Fruit fly (Drosophila melanogaster) whole organism, embryonic: ENCODE data around the gene Lcp65Ac.

Experiments
- Bgb ChIP-seq: fragments of 200-800 bp; sonication (Bioruptor generic); IDR thresholded peaks from 2 replicates; pipeline ENCODE4 v1.3.6; 2022; ENCODE audit warnings: missing biosample characterization, missing genetic modification characterization; ENCODE audit not compliant: partially characterized antibody
- Blimp-1 ChIP-seq: fragments of 200-800 bp; sonication (Bioruptor generic); optimal IDR thresholded peaks from 3 replicates; lab custom pipeline; 2018; ENCODE audit warnings: missing biosample characterization, missing genetic modification characterization, mild to moderate bottlenecking, moderate library complexity, missing genetic modification reagents
- CG11504 ChIP-seq: fragments of 200-800 bp; sonication (Bioruptor generic); optimal IDR thresholded peaks from 3 replicates; lab custom pipeline; 2019; ENCODE audit warnings: missing biosample characterization, mild to moderate bottlenecking, missing genetic modification characterization, moderate library complexity
- CG11695 ChIP-seq: fragments of 200-800 bp; sonication (Bioruptor generic); IDR thresholded peaks from 3 replicates; pipeline ENCODE4 v1.3.6; 2022; ENCODE audit warnings: missing biosample characterization, missing genetic modification characterization
- CG12659 ChIP-seq: fragments of 200-800 bp; sonication (Bioruptor generic); optimal IDR thresholded peaks from 3 replicates; lab custom pipeline; 2017; ENCODE audit warnings: mild to moderate bottlenecking, missing biosample characterization, missing genetic modification reagents, missing genetic modification characterization
- CG12769 ChIP-seq: fragments of 200-800 bp; sonication (Bioruptor generic); optimal IDR thresholded peaks from 2 replicates; lab custom pipeline; 2019; ENCODE audit warnings: missing biosample characterization, mild to moderate bottlenecking, missing genetic modification characterization, moderate library complexity
- CG13624 ChIP-seq: fragments of 200-800 bp; sonication (Bioruptor generic); optimal IDR thresholded peaks from 2 replicates; lab custom pipeline; 2016; ENCODE audit warnings: missing biosample characterization, missing genetic modification characterization
- CG13894 ChIP-seq: fragments of 200-800 bp; sonication (Bioruptor generic); optimal IDR thresholded peaks from 3 replicates; lab custom pipeline; 2018; ENCODE audit warnings: missing biosample characterization, mild to moderate bottlenecking, missing genetic modification characterization, moderate library complexity
- CG14441 ChIP-seq: fragments of 200-800 bp; sonication (Bioruptor generic); IDR thresholded peaks from 2 replicates; pipeline ENCODE4 v1.3.6; 2022; ENCODE audit warnings: missing biosample characterization, missing genetic modification characterization
- CG17361 ChIP-seq: fragments of 200-800 bp; sonication (Bioruptor generic); IDR thresholded peaks from 3 replicates; pipeline ENCODE4 v1.3.6; 2022; ENCODE audit warnings: missing biosample characterization, missing genetic modification characterization
- CG1792 ChIP-seq: fragments of 200-800 bp; sonication (Bioruptor generic); optimal IDR thresholded peaks from 2 replicates; lab custom pipeline; 2016; ENCODE audit warnings: missing biosample characterization, missing genetic modification characterization
- CG30403 ChIP-seq: fragments of 200-800 bp; sonication (Bioruptor generic); optimal IDR thresholded peaks from 3 replicates; lab custom pipeline; 2016; ENCODE audit warnings: missing biosample characterization, missing genetic modification characterization
- CG6272 ChIP-seq: fragments of 200-800 bp; sonication (Bioruptor generic); IDR thresholded peaks from 2 replicates; pipeline ENCODE4 v1.3.6; 2022; ENCODE audit warnings: missing biosample characterization, missing genetic modification characterization
- CG6683 ChIP-seq: fragments of 200-800 bp; sonication (Bioruptor generic); optimal IDR thresholded peaks from 2 replicates; lab custom pipeline; 2017; ENCODE audit warnings: missing biosample characterization, mild to moderate bottlenecking, missing genetic modification characterization, missing genetic modification reagents
- CG7786 ChIP-seq: fragments of 200-800 bp; sonication (Bioruptor generic); optimal IDR thresholded peaks from 2 replicates; lab custom pipeline; 2016; ENCODE audit warnings: missing biosample characterization, missing genetic modification characterization
- CG7928 ChIP-seq: fragments of 200-800 bp; sonication (Bioruptor generic); optimal IDR thresholded peaks from 2 replicates; lab custom pipeline; 2017; ENCODE audit warnings: missing biosample characterization, mild to moderate bottlenecking, missing genetic modification characterization
- CG8290 ChIP-seq, 3 experiments: fragments of 200-800 bp; sonication (Bioruptor generic); optimal IDR thresholded peaks; 2 replicates each; lab custom pipeline; 2016 to 2019; ENCODE audit warnings: missing biosample characterization in 3 of 3, missing genetic modification characterization in 3 of 3, mild to moderate bottlenecking in 2 of 3, moderate library complexity in 1 of 3
- CG8924 ChIP-seq: fragments of 200-800 bp; optimal IDR thresholded peaks from 3 replicates; lab custom pipeline; 2019; ENCODE audit warnings: missing biosample characterization, mild to moderate bottlenecking, missing genetic modification characterization, moderate library complexity
- CG9932 ChIP-seq: fragments of 200-800 bp; sonication (Bioruptor generic); IDR thresholded peaks from 2 replicates; pipeline ENCODE4 v1.3.6; 2022; ENCODE audit warnings: missing biosample characterization, missing genetic modification characterization
- Chrac-16 ChIP-seq: fragments of 200-800 bp; sonication (Bioruptor generic); optimal IDR thresholded peaks from 3 replicates; lab custom pipeline; 2016; ENCODE audit warnings: missing biosample characterization, missing genetic modification characterization
- Ets65A ChIP-seq: fragments of 200-800 bp; sonication (Bioruptor generic); peaks from one replicate; lab custom pipeline; 2016; ENCODE audit warnings: missing biosample characterization, missing genetic modification characterization
- Lhr ChIP-seq: fragments of 200-800 bp; sonication (Bioruptor generic); optimal IDR thresholded peaks from 3 replicates; lab custom pipeline; 2017; ENCODE audit warnings: mild to moderate bottlenecking, missing biosample characterization, missing genetic modification reagents, missing genetic modification characterization
- Mad ChIP-seq: fragments of 200-800 bp; sonication (Bioruptor generic); optimal IDR thresholded peaks from 2 replicates; lab custom pipeline; 2016; ENCODE audit warnings: missing biosample characterization, missing genetic modification characterization
- Pdp1 ChIP-seq, 2 experiments: fragments of 200-800 bp; sonication (Bioruptor generic); optimal IDR thresholded peaks; 3 replicates each; lab custom pipeline; 2016; ENCODE audit warnings: missing biosample characterization in 2 of 2, missing genetic modification characterization in 2 of 2, mild to moderate bottlenecking in 1 of 2, moderate library complexity in 1 of 2
- Ptx1 ChIP-seq: fragments of 200-800 bp; sonication (Bioruptor generic); IDR thresholded peaks from 2 replicates; pipeline ENCODE4 v1.3.6; 2022; ENCODE audit warnings: missing biosample characterization, missing genetic modification characterization
- abd-A ChIP-seq: fragments of 200-800 bp; sonication (Bioruptor generic); optimal IDR thresholded peaks from 3 replicates; lab custom pipeline; 2019; ENCODE audit warnings: missing biosample characterization, mild to moderate bottlenecking, missing genetic modification characterization, moderate library complexity
- amos ChIP-seq: fragments of 200-800 bp; sonication (Bioruptor generic); IDR thresholded peaks from 2 replicates; pipeline ENCODE4 v1.3.6; 2022; ENCODE audit warnings: missing biosample characterization, missing genetic modification characterization; ENCODE audit not compliant: partially characterized antibody
- chinmo ChIP-seq: fragments of 200-800 bp; sonication (Bioruptor generic); IDR thresholded peaks from 4 replicates; pipeline ENCODE4 v1.3.6; 2022; ENCODE audit warnings: missing biosample characterization, missing genetic modification characterization; ENCODE audit not compliant: partially characterized antibody
- dati ChIP-seq: fragments of 200-800 bp; sonication (Bioruptor generic); IDR thresholded peaks from 2 replicates; pipeline ENCODE4 v1.3.6; 2022; ENCODE audit warnings: missing biosample characterization, missing genetic modification characterization
- dmrt99B ChIP-seq: fragments of 200-800 bp; sonication (Bioruptor generic); optimal IDR thresholded peaks from 2 replicates; lab custom pipeline; 2018; ENCODE audit warnings: missing biosample characterization, mild to moderate bottlenecking, missing genetic modification characterization, moderate library complexity
- dysf ChIP-seq: fragments of 200-800 bp; sonication (Bioruptor generic); IDR thresholded peaks from 3 replicates; pipeline ENCODE4 v1.3.6; 2022; ENCODE audit warnings: missing biosample characterization, missing genetic modification characterization
- fu2 ChIP-seq: fragments of 200-800 bp; sonication (Bioruptor generic); optimal IDR thresholded peaks from 2 replicates; lab custom pipeline; 2016; ENCODE audit warnings: missing biosample characterization, missing genetic modification characterization
- gem ChIP-seq: fragments of 200-800 bp; sonication (Bioruptor generic); optimal IDR thresholded peaks from 2 replicates; lab custom pipeline; 2019; ENCODE audit warnings: missing biosample characterization, mild to moderate bottlenecking, missing genetic modification characterization, moderate library complexity
- grau ChIP-seq: fragments of 200-800 bp; optimal IDR thresholded peaks from 3 replicates; lab custom pipeline; 2019; ENCODE audit warnings: missing biosample characterization, mild to moderate bottlenecking, missing genetic modification characterization, moderate library complexity
- h ChIP-seq: fragments of >200 bp; optimal IDR thresholded peaks from 2 replicates; lab custom pipeline; 2017
- ham ChIP-seq: fragments of 200-800 bp; sonication (Bioruptor generic); IDR thresholded peaks from 2 replicates; pipeline ENCODE4 v1.3.6; 2022; ENCODE audit warnings: missing biosample characterization, missing genetic modification characterization
- jing ChIP-seq: fragments of 200-800 bp; sonication (Bioruptor generic); optimal IDR thresholded peaks from 2 replicates; lab custom pipeline; 2018; ENCODE audit warnings: missing biosample characterization, mild to moderate bottlenecking, missing genetic modification characterization
- kay ChIP-seq: fragments of 200-800 bp; sonication (Bioruptor generic); optimal IDR thresholded peaks from 2 replicates; lab custom pipeline; 2016; ENCODE audit warnings: missing biosample characterization, missing genetic modification characterization
- otp ChIP-seq: fragments of 200-800 bp; sonication (Bioruptor generic); IDR thresholded peaks from 3 replicates; pipeline ENCODE4, ENCODE4 v1.3.6; 2022; ENCODE audit warnings: missing biosample characterization, missing genetic modification characterization
- pros ChIP-seq: fragments of 200-800 bp; sonication (Bioruptor generic); optimal IDR thresholded peaks from 3 replicates; lab custom pipeline; 2019; ENCODE audit warnings: missing biosample characterization, mild to moderate bottlenecking, missing genetic modification characterization, moderate library complexity
- psq ChIP-seq: fragments of 200-800 bp; sonication (Bioruptor generic); optimal IDR thresholded peaks from 2 replicates; lab custom pipeline; 2017; ENCODE audit warnings: missing biosample characterization, missing genetic modification characterization
- row ChIP-seq: fragments of 200-800 bp; sonication (Bioruptor generic); IDR thresholded peaks from 3 replicates; pipeline ENCODE4 v1.3.6; 2022; ENCODE audit warnings: missing biosample characterization, missing genetic modification characterization
- schlank ChIP-seq: fragments of 200-800 bp; sonication (Bioruptor generic); optimal IDR thresholded peaks from 2 replicates; lab custom pipeline; 2018; ENCODE audit warnings: missing biosample characterization, mild to moderate bottlenecking, missing genetic modification characterization
- sd ChIP-seq: fragments of 200-800 bp; sonication (Bioruptor generic); optimal IDR thresholded peaks from 3 replicates; lab custom pipeline; 2018; ENCODE audit warnings: missing biosample characterization, mild to moderate bottlenecking, missing genetic modification characterization, moderate library complexity
- sens ChIP-seq: fragments of 200-800 bp; sonication (Bioruptor generic); peaks from one replicate; lab custom pipeline; 2016; ENCODE audit warnings: missing biosample characterization, missing genetic modification characterization
- slbo ChIP-seq: fragments of 200-800 bp; sonication (Bioruptor generic); IDR thresholded peaks from 2 replicates; pipeline ENCODE4 v1.3.6; 2022; ENCODE audit warnings: missing biosample characterization, missing genetic modification characterization
- sr ChIP-seq: fragments of 200-800 bp; sonication (Bioruptor generic); IDR thresholded peaks from 3 replicates; pipeline ENCODE4 v1.3.6; 2022; ENCODE audit warnings: missing biosample characterization, missing genetic modification characterization
- sug ChIP-seq: fragments of 200-800 bp; optimal IDR thresholded peaks from 2 replicates; lab custom pipeline; 2019; ENCODE audit warnings: missing biosample characterization, mild to moderate bottlenecking, missing genetic modification characterization, moderate library complexity
- tgo ChIP-seq: fragments of 200-800 bp; sonication (Bioruptor generic); IDR thresholded peaks from 3 replicates; pipeline ENCODE4 v1.3.6; 2022; ENCODE audit warnings: missing biosample characterization, missing genetic modification characterization
- unpg ChIP-seq: fragments of 200-800 bp; sonication (Bioruptor generic); optimal IDR thresholded peaks from 3 replicates; lab custom pipeline; 2018; ENCODE audit warnings: missing biosample characterization, mild to moderate bottlenecking, missing genetic modification characterization, moderate library complexity
- vvl ChIP-seq: fragments of 200-800 bp; sonication (Bioruptor generic); IDR thresholded peaks from 2 replicates; pipeline ENCODE4 v1.3.6; 2022; ENCODE audit warnings: missing biosample characterization, missing genetic modification characterization

The Lcp65Ac gene

dm6 chr3L:6140771-6141472 lies 3.7 kb upstream of the Lcp65Ac start (continued):
- TF ChIP-seq jing (GFP tag; lab: Kevin White, UChicago) (no peak), Mad (no peak), sd (tag; lab: Kevin White, UChicago) (peak; percentile 12), CG11695 (GFP tag; lab: Robert Waterston, UW) (0 out of 3 replicates have a peak, but pooled peaks have one; percentile 17), schlank (tag; lab: Kevin White, UChicago) (no peak), gem (peak; percentile 52), ham (GFP tag; lab: Robert Waterston, UW) (no peak), psq (GFP tag; lab: Kevin White, UChicago) (no peak), CG7786 (GFP tag; lab: Kevin White, UChicago) (no peak), sr (GFP tag; lab: Robert Waterston, UW) (no peak), tgo (GFP tag; lab: Robert Waterston, UW) (peak; percentile 14; the same call in 1 of the 3 replicates), CG13624 (GFP tag; lab: Kevin White, UChicago) (no peak), Chrac-16 (GFP tag; lab: Kevin White, UChicago) (no peak), slbo (GFP tag; lab: Robert Waterston, UW) (0 out of 2 replicates have a peak, but pooled peaks have one; percentile 10), dmrt99B (peak; percentile 18), unpg (GFP tag; lab: Kevin White, UChicago) (peak; percentile 0), amos (no peak), fu2 (GFP tag; lab: Kevin White, UChicago) (no peak), CG12659 (peak; percentile 4), CG6272 (GFP tag; lab: Robert Waterston, UW) (no peak), dysf (peak; percentile 45; the same call in 1 of the 3 replicates), CG8290 (GFP tag; optimal IDR thresholded peaks at IDR 0.05; lab: Kevin White, UChicago) (no peak), CG8290 (tag; optimal IDR thresholded peaks at IDR 0.05; lab: Kevin White, UChicago) (peak in 1 of 2 experiments; percentile 35), dati (GFP tag; lab: Robert Waterston, UW) (no peak), grau (tag; lab: Kevin White, UChicago) (peak; percentile 20), Ets65A (GFP tag; lab: Kevin White, UChicago) (peak; percentile 7), CG17361 (GFP tag; lab: Robert Waterston, UW) (no peak), h (lab: Kevin White, UChicago) (no peak), CG7928 (GFP tag; lab: Kevin White, UChicago) (no peak), CG30403 (peak; percentile 2), sug (no peak), CG14441 (GFP tag; lab: Robert Waterston, UW) (peak; percentile 24; the same call in 1 of the 2 replicates), Ptx1 (GFP tag; lab: Robert Waterston, UW) (peak; percentile 26; the same call in 1 of the 2 replicates), otp (0 out of 3 replicates have a peak, but pooled peaks have one; percentile 10), CG8924 (no peak), pros (GFP tag; lab: Kevin White, UChicago) (peak; percentile 19), CG9932 (GFP tag; lab: Robert Waterston, UW) (peak; percentile 39; the same call in 1 of the 2 replicates), CG11504 (tag; lab: Kevin White, UChicago) (peak; percentile 27), row (0 out of 3 replicates have a peak, but pooled peaks have one; percentile 22)

dm6 chr3L:6141538-6141937 lies 3.1 kb upstream of the Lcp65Ac start:
- TF ChIP-seq CG12769 (peak; percentile 64), CG13894 (tag; lab: Kevin White, UChicago) (peak; percentile 78), Pdp1 (GFP tag; optimal IDR thresholded peaks at IDR 0.05; lab: Kevin White, UChicago) (peak in 1 of 2 experiments; percentile 65), Bgb (GFP tag; lab: Robert Waterston, UW) (no peak), sens (GFP tag; lab: Kevin White, UChicago) (peak; percentile 28), CG6683 (GFP tag; lab: Kevin White, UChicago) (no peak), Lhr (GFP tag; lab: Kevin White, UChicago) (no peak), kay (GFP tag; lab: Kevin White, UChicago) (no peak), Blimp-1 (GFP tag; lab: Kevin White, UChicago) (peak; percentile 17), vvl (peak; percentile 70; the same call in 1 of the 2 replicates), CG1792 (GFP tag; lab: Kevin White, UChicago) (no peak), chinmo (GFP tag; lab: Robert Waterston, UW) (peak; percentile 90), sd (tag; lab: Kevin White, UChicago) (peak; percentile 35), abd-A (peak; percentile 81)
